Fruit fly (Drosophila melanogaster): ENCODE results near the gene CG3397.

CG3397 gene

DNA sequence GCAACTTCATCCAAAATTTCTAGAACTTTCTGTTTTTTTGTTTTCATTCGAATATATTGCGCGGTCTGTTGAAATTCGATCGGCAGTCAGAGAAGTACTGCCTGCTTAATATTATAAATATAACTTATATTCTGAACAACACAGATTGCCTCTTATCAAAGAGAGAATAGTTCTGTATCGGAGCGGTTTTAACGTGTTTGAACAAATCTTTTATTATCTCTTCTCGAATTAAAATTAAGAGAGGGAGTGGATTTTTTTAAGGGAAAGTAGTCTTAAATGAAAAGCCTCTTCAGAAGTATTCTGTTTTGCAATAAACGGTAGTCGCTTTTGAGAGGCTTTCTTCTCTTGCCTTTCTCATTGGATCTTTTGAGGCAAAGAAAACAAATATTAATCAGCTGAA is 1.8 kb downstream of the CG3397 start:
- TF ChIP-seq Jarid2 (GFP tag; optimal IDR thresholded peaks at IDR 0.05): peak; percentile 15
- peak; percentile 25 for TF ChIP-seq nom (GFP tag; optimal IDR thresholded peaks at IDR 0.05)
- TF ChIP-seq lbe (GFP tag; optimal IDR thresholded peaks at IDR 0.05): peak; percentile 4
- peak; percentile 54 to 74 for TF ChIP-seq Trl (optimal IDR thresholded peaks at IDR 0.05)
- TF ChIP-seq Trl (GFP tag; optimal IDR thresholded peaks at IDR 0.05): no peak
- no peak for TF ChIP-seq CG30431 (GFP tag; optimal IDR thresholded peaks at IDR 0.05)

DNA sequence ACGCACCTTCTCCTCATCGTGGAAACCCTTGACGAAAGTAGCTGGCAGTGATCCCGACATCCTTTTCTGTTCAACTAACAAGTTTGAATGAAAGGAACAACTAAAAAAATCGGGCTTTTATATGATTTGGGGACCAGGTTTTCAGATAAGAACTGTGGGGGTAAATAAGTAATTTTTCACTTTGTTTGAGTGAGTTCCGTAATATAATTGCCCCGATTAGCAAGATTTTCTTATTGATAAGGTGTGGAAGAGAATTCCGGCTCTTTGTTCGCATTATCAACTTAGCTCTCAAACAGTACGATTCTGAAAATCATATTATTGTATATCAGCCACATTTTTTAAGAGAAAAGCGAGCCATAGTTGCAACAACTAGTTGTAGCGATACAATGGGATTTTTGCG is 2.4 kb downstream of the CG3397 start, which contains the start of gene CG12224:
TSS of gene CG12224 (minus strand) at position 101 of the 400 bp plus-strand sequence.
- TF ChIP-seq Med (GFP tag) (no peak), exex (tag; optimal IDR thresholded peaks at IDR 0.05) (peak; percentile 75)

DNA sequence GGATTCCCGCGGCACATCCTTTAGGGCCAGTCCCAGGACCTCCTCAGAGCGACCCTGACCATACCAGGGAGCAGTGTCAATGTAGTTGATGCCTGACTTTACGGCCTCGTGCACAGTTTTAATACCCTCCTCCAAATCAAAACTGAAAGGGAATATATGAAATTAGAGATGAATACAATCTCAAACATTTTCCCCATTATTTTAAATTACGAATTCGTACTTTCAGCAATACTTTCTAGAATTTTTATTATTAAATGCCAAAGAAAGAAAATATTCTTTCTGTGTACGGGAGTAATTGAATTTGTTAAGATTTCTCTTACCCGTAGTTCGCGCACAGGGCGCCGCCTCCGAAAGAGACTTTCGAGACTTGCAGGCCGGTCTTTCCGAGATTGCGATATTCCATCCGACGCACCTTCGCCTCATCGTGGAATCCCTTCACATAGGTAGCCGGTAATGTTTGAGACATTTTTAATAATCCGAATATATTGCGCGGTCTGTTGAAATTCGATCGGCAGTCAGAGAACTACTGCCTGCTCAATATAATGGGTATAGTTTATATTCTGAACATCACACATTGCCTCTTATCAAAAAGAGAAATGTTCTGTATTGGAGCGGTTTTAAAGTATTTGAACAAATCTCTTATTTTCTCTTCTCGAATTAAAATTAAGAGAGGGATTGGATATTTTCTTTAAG is 4.3 kb downstream of the CG3397 start, which contains the start of gene CG18547:
TSS of gene CG18547 (minus strand) at position 512 of the 693 bp plus-strand sequence.
- TF ChIP-seq D19A (tag; optimal IDR thresholded peaks at IDR 0.05): peak; percentile 2
- TF ChIP-seq CG13624 (GFP tag; optimal IDR thresholded peaks at IDR 0.05): no peak
- TF ChIP-seq CG13775 (GFP tag; optimal IDR thresholded peaks at IDR 0.05): no peak
- no peak for TF ChIP-seq ems (GFP tag; optimal IDR thresholded peaks at IDR 0.05)
- no peak for TF ChIP-seq B-H2 (GFP tag; optimal IDR thresholded peaks at IDR 0.05)
- peak; percentile 29 for TF ChIP-seq CG10274 (GFP tag; optimal IDR thresholded peaks at IDR 0.05)
- no peak for TF ChIP-seq fru (optimal IDR thresholded peaks at IDR 0.05)
- no peak for TF ChIP-seq crol (GFP tag; IDR thresholded peaks at IDR 0.05)
- 0 out of 3 replicates have a peak, but pooled peaks have one; percentile 36 for TF ChIP-seq z (GFP tag; IDR thresholded peaks at IDR 0.05)
- TF ChIP-seq CG1529 (GFP tag; optimal IDR thresholded peaks at IDR 0.05): no peak
- TF ChIP-seq Rx (GFP tag; IDR thresholded peaks at IDR 0.05): no peak
- no peak for TF ChIP-seq Chrac-16 (GFP tag; optimal IDR thresholded peaks at IDR 0.05)
- TF ChIP-seq exex (tag; optimal IDR thresholded peaks at IDR 0.05): peak; percentile 34
- no peak for TF ChIP-seq kni (GFP tag; optimal IDR thresholded peaks at IDR 0.05)
- peak; percentile 61 to 74 for TF ChIP-seq Trl (optimal IDR thresholded peaks at IDR 0.05)
- TF ChIP-seq Trl (GFP tag; optimal IDR thresholded peaks at IDR 0.05): no peak
- no peak for TF ChIP-seq CG17802 (tag; optimal IDR thresholded peaks at IDR 0.05)
- no peak for TF ChIP-seq fd3F (GFP tag; optimal IDR thresholded peaks at IDR 0.05)
- no peak for TF ChIP-seq sob (GFP tag; IDR thresholded peaks at IDR 0.05)
- no peak for TF ChIP-seq dmrt99B (tag; optimal IDR thresholded peaks at IDR 0.05)
- peak; percentile 29; the same call in 1 of the 2 replicates for TF ChIP-seq Xrp1 (GFP tag; IDR thresholded peaks at IDR 0.05)
- no peak for TF ChIP-seq CG14050 (GFP tag; IDR thresholded peaks at IDR 0.05)
- TF ChIP-seq Jarid2 (GFP tag; optimal IDR thresholded peaks at IDR 0.05): peak; percentile 66
- TF ChIP-seq bsh (GFP tag; optimal IDR thresholded peaks at IDR 0.05): peak in 1 of 2 experiments; percentile 8
- TF ChIP-seq run (tag; optimal IDR thresholded peaks at IDR 0.05): no peak
- no peak for TF ChIP-seq sens-2 (GFP tag; IDR thresholded peaks at IDR 0.05)
- TF ChIP-seq bigmax (GFP tag; optimal IDR thresholded peaks at IDR 0.05): no peak
- no peak for TF ChIP-seq Sry-β (GFP tag; optimal IDR thresholded peaks at IDR 0.05)
- TF ChIP-seq lilli (GFP tag; optimal IDR thresholded peaks at IDR 0.05): peak; percentile 0
- peak; percentile 76 for TF ChIP-seq sens (GFP tag)
- no peak for TF ChIP-seq CG2678 (tag; optimal IDR thresholded peaks at IDR 0.05)
- TF ChIP-seq Drgx (GFP tag; IDR thresholded peaks at IDR 0.05): peak; percentile 53
- TF ChIP-seq CG6791 (GFP tag; IDR thresholded peaks at IDR 0.05; ENCODE audit: partially characterized antibody): no peak
- no peak for TF ChIP-seq CG4854 (GFP tag; optimal IDR thresholded peaks at IDR 0.05)
- no peak for TF ChIP-seq wor (GFP tag; IDR thresholded peaks at IDR 0.05)
- TF ChIP-seq CG11696 (GFP tag; IDR thresholded peaks at IDR 0.05): no peak
- TF ChIP-seq zen (tag; optimal IDR thresholded peaks at IDR 0.05): no peak
- no peak for TF ChIP-seq CG1233 (GFP tag; optimal IDR thresholded peaks at IDR 0.05)
- TF ChIP-seq en (GFP tag; optimal IDR thresholded peaks at IDR 0.05): no peak
- TF ChIP-seq CG2120 (GFP tag; optimal IDR thresholded peaks at IDR 0.05): peak; percentile 0
- no peak for TF ChIP-seq fd64A (GFP tag; optimal IDR thresholded peaks at IDR 0.05)
- TF ChIP-seq gem (tag; optimal IDR thresholded peaks at IDR 0.05): no peak
